Worm (Caenorhabditis elegans): Measurements from ENCODE around the gene M04D8.8.

Gene M04D8.8

DNA sequence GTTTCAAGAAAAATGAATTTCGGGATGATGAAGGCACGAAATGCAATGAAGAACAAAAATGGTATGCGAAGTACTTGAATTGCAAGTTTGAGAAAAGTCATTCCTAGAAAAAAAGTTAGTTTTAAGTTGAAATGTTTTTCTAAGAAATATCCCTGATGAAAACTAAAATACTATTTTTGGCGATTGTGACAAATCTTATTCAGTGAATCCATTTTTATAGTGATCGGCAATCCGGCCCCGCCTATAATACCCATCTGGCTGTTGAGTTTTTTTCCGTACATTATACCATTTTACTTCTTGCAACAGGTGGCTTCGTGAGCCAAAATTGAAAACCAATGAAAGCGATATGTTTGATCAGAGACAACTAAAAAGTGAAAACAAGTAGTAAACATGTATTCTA, 34.7 kb upstream of the M04D8.8 start, which contains the start of gene C05B5.17:
Gene C05B5.17, minus strand, starts transcription at position 101 of the 400 bp plus-strand sequence.
- no peak for TF ChIP-seq flt-1 (GFP tag; IDR thresholded peaks at IDR 0.05)
- no peak for TF ChIP-seq F13C5.2 (tag; optimal IDR thresholded peaks at IDR 0.05)
- no peak for TF ChIP-seq scrt-1 (GFP tag; IDR thresholded peaks at IDR 0.05)
- TF ChIP-seq aly-1 (tag; optimal IDR thresholded peaks at IDR 0.05) = no peak
- no peak for TF ChIP-seq ceh-36 (tag; optimal IDR thresholded peaks at IDR 0.05)
- no peak for TF ChIP-seq tbx-37 (GFP tag; conservative IDR thresholded peaks at IDR 0.05)
- no peak for TF ChIP-seq ceh-13 (GFP tag; optimal IDR thresholded peaks at IDR 0.05)
- no peak for TF ChIP-seq hmg-4 (GFP tag; optimal IDR thresholded peaks at IDR 0.05)
- TF ChIP-seq tbx-11 (GFP tag; IDR thresholded peaks at IDR 0.05) = no peak
- TF ChIP-seq hmbx-1 (tag; optimal IDR thresholded peaks at IDR 0.05) = no peak
- TF ChIP-seq pes-1 (GFP tag; IDR thresholded peaks at IDR 0.05) = no peak
- no peak for TF ChIP-seq ama-1 (optimal IDR thresholded peaks at IDR 0.05)

ce11 chrIII:10000428-10000827, 33.6 kb upstream of the M04D8.8 start, which contains the start of gene C05B5.2:
Gene C05B5.2, minus strand, starts transcription at chrIII:10000528.
- TF ChIP-seq ama-1 (optimal IDR thresholded peaks at IDR 0.05) = no peak
- no peak for TF ChIP-seq aly-1 (tag; optimal IDR thresholded peaks at IDR 0.05)
- no peak for TF ChIP-seq tbx-11 (GFP tag; IDR thresholded peaks at IDR 0.05)
- no peak for TF ChIP-seq tbx-37 (GFP tag; conservative IDR thresholded peaks at IDR 0.05)

ce11 chrIII:10001060-10001459, 32.9 kb upstream of the M04D8.8 start, which contains the start of gene C05B5.5:
Gene C05B5.5, plus strand, starts transcription at chrIII:10001360.
- TF ChIP-seq sea-1 (GFP tag; conservative IDR thresholded peaks at IDR 0.05) (no peak), hnd-1 (tag; optimal IDR thresholded peaks at IDR 0.05) (no peak), F13C5.2 (tag; optimal IDR thresholded peaks at IDR 0.05) (no peak), ceh-13 (GFP tag; optimal IDR thresholded peaks at IDR 0.05) (no peak), scrt-1 (GFP tag; IDR thresholded peaks at IDR 0.05) (no peak), B0310.2 (tag; optimal IDR thresholded peaks at IDR 0.05) (no peak), aly-1 (tag; optimal IDR thresholded peaks at IDR 0.05) (no peak), tbx-11 (GFP tag; IDR thresholded peaks at IDR 0.05) (no peak), ama-1 (optimal IDR thresholded peaks at IDR 0.05) (no peak), pes-1 (GFP tag; IDR thresholded peaks at IDR 0.05) (no peak), ets-7 (tag; optimal IDR thresholded peaks at IDR 0.05) (no peak)

DNA sequence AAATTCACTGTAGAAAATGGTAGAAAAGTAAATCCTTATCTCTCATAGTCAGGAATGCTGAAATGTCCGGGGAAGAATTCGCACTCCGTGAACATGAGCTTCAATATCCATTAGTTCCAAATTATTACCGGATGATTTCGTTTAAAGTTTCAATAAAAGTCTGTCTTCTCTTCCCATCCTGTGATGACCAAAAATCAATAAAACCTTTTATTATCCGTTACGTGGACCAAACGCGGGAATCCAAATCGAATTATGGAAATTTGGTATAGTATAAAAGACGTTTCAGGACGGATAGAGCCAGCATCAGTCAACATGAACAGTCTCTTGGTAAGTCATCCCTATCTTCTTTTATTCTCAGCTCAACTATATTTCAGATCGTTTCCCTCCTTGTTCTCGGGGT, 29.8 kb upstream of the M04D8.8 start, which contains the start of gene C05B5.11:
Gene C05B5.11, plus strand, starts transcription at position 301 of the 400 bp plus-strand sequence.
- TF ChIP-seq hmbx-1 (tag; optimal IDR thresholded peaks at IDR 0.05) (no peak), ets-7 (tag; optimal IDR thresholded peaks at IDR 0.05) (no peak), scrt-1 (GFP tag; IDR thresholded peaks at IDR 0.05) (no peak), aly-1 (tag; optimal IDR thresholded peaks at IDR 0.05) (no peak), ama-1 (optimal IDR thresholded peaks at IDR 0.05) (no peak), tbx-37 (GFP tag; conservative IDR thresholded peaks at IDR 0.05) (no peak), ceh-13 (GFP tag; optimal IDR thresholded peaks at IDR 0.05) (no peak), tra-4 (tag; optimal IDR thresholded peaks at IDR 0.05) (no peak), B0310.2 (tag; optimal IDR thresholded peaks at IDR 0.05) (no peak), F13C5.2 (tag; optimal IDR thresholded peaks at IDR 0.05) (no peak), tbx-11 (GFP tag; IDR thresholded peaks at IDR 0.05) (no peak), flt-1 (GFP tag; IDR thresholded peaks at IDR 0.05) (no peak)

ce11 chrIII:10006734-10007348, 27.1 kb upstream of the M04D8.8 start, which contains the start of gene C05B5.8:
Gene C05B5.8, minus strand, starts transcription at chrIII:10006784.
- TF ChIP-seq hmbx-1 (tag; optimal IDR thresholded peaks at IDR 0.05) (no peak), ama-1 (optimal IDR thresholded peaks at IDR 0.05) (no peak), ets-7 (tag; optimal IDR thresholded peaks at IDR 0.05) (no peak), F13C5.2 (tag; optimal IDR thresholded peaks at IDR 0.05) (no peak), aly-1 (tag; optimal IDR thresholded peaks at IDR 0.05) (no peak), flt-1 (GFP tag; IDR thresholded peaks at IDR 0.05) (no peak)

DNA sequence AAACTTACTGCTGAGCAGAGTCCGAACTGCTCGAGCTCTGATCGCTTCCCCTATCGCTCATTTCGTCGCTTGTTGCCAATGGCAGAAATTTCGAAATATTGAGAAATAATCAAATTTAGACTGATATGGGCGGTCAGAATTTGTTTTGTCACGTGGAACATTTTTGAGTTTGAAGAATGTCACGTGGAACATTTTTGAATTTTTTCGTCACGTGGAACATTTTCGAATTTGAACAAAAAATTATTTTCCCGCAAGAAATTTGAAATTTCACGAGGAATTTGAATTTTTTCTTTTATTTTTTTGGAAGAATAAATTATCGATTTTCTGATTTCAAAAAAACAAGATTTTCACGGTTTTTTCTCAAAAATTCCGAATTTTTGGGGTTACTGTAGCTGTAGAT, 23.9 kb upstream of the M04D8.8 start, which contains the start of gene fbxa-155:
Gene fbxa-155, minus strand, starts transcription at position 101 of the 400 bp plus-strand sequence.
- no peak for TF ChIP-seq aly-1 (tag; optimal IDR thresholded peaks at IDR 0.05)
- TF ChIP-seq B0310.2 (tag; optimal IDR thresholded peaks at IDR 0.05) = no peak
- no peak for TF ChIP-seq tbx-37 (GFP tag; conservative IDR thresholded peaks at IDR 0.05)
- TF ChIP-seq flt-1 (GFP tag; IDR thresholded peaks at IDR 0.05) = no peak
- no peak for TF ChIP-seq ceh-36 (tag; optimal IDR thresholded peaks at IDR 0.05)
- TF ChIP-seq hnd-1 (tag; optimal IDR thresholded peaks at IDR 0.05) = no peak
- TF ChIP-seq F13C5.2 (tag; optimal IDR thresholded peaks at IDR 0.05) = no peak
- no peak for TF ChIP-seq tbx-11 (GFP tag; IDR thresholded peaks at IDR 0.05)
- TF ChIP-seq ama-1 (optimal IDR thresholded peaks at IDR 0.05) = no peak

- TF ChIP-seq ets-7 (tag; optimal IDR thresholded peaks at IDR 0.05) = no peak
- TF ChIP-seq flt-1 (GFP tag; IDR thresholded peaks at IDR 0.05) = no peak
- no peak for TF ChIP-seq B0310.2 (tag; optimal IDR thresholded peaks at IDR 0.05)
- no peak for TF ChIP-seq tbx-11 (GFP tag; IDR thresholded peaks at IDR 0.05)
- TF ChIP-seq hmbx-1 (tag; optimal IDR thresholded peaks at IDR 0.05) = no peak
- TF ChIP-seq tra-4 (tag; optimal IDR thresholded peaks at IDR 0.05) = no peak
- no peak for TF ChIP-seq pes-1 (GFP tag; IDR thresholded peaks at IDR 0.05)
- TF ChIP-seq ceh-13 (GFP tag; optimal IDR thresholded peaks at IDR 0.05) = no peak
- TF ChIP-seq ceh-36 (tag; optimal IDR thresholded peaks at IDR 0.05) = no peak
- TF ChIP-seq sea-1 (GFP tag; conservative IDR thresholded peaks at IDR 0.05) = no peak
- no peak for TF ChIP-seq hnd-1 (tag; optimal IDR thresholded peaks at IDR 0.05)
- TF ChIP-seq F13C5.2 (tag; optimal IDR thresholded peaks at IDR 0.05) = no peak
- TF ChIP-seq scrt-1 (GFP tag; IDR thresholded peaks at IDR 0.05) = no peak
- TF ChIP-seq ama-1 (optimal IDR thresholded peaks at IDR 0.05) = no peak
These were observed 21.8 kb upstream of the M04D8.8 start, which contains the start of gene C05B5.16 for ce11 chrIII:10012136-10012535. Gene C05B5.16, plus strand, starts transcription at chrIII:10012436.
